Worm (Caenorhabditis elegans): ENCODE data around the gene kap-1.
A peak's percentile ranks its signal among the peaks of the same experiment; 100 is the strongest.

Gene kap-1

DNA sequence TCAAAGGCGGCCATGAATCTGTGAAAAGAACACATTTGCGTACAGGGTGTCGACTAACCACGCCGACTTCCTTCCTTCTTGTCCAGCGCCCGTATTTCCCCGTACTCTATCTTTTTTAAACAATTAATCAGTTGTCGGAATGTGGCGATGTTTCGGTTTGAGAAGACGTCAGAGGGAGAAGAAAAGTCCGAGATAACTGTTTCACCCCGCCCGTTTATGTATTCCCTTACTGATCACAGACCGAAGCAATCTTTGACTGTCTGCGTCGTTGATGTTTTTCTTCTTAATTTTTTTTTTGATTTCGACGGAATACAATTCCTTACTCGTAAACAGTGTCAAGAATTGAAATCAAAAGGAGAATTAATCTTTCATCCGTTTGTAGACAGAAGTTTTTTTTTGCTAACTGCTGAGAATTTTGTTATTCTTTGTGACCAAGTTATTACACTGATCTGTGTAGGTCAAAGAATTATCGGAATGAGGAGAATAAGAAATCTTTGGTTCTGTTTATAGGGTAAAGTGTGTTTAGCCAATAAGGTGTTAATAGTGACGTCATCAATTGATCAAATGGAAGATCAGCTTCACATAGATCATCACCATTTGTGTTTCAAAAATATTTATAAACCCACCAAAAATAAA lies 41.5 kb upstream of the kap-1 start:
- TF ChIP-seq vab-15 (tag; optimal IDR thresholded peaks at IDR 0.05) (peak; percentile 23), lin-14 (GFP tag; optimal IDR thresholded peaks at IDR 0.05) (peak; percentile 60), nhr-85 (tag) (peak; percentile 95), lin-35 (GFP tag; optimal IDR thresholded peaks at IDR 0.05) (peak in 1 of 2 experiments; percentile 34), nhr-90 (tag; optimal IDR thresholded peaks at IDR 0.05; ENCODE audit: poor library complexity) (peak; percentile 37), blmp-1 (tag; optimal IDR thresholded peaks at IDR 0.05) (peak; percentile 79), lsy-2 (tag; optimal IDR thresholded peaks at IDR 0.05) (peak in 1 of 2 experiments; percentile 33), efl-1 (optimal IDR thresholded peaks at IDR 0.05) (no peak), efl-1 (GFP tag; optimal IDR thresholded peaks at IDR 0.05 in 1 of 2) (peak in 1 of 2 experiments; percentile 79), lir-3 (tag; optimal IDR thresholded peaks at IDR 0.05; ENCODE audit: poor library complexity) (no peak), elt-3 (tag; optimal IDR thresholded peaks at IDR 0.05) (peak in 3 of 6 experiments; percentile 58 to 71 (median 65)), nhr-20 (tag; optimal IDR thresholded peaks at IDR 0.05) (peak; percentile 62), tbx-2 (tag; optimal IDR thresholded peaks at IDR 0.05) (peak; percentile 11), grh-1 (GFP tag; IDR thresholded peaks at IDR 0.05) (no peak), unc-130 (tag; optimal IDR thresholded peaks at IDR 0.05) (peak; percentile 17), C34B4.2 (tag; optimal IDR thresholded peaks at IDR 0.05) (no peak), unc-30 (tag; optimal IDR thresholded peaks at IDR 0.05) (no peak), nhr-71 (tag; optimal IDR thresholded peaks at IDR 0.05) (peak; percentile 42), nhr-19 (GFP tag; conservative IDR thresholded peaks at IDR 0.05) (peak; percentile 21; the same call in 1 of the 2 replicates), snu-23 (GFP tag; optimal IDR thresholded peaks at IDR 0.05) (peak; percentile 27)

DNA sequence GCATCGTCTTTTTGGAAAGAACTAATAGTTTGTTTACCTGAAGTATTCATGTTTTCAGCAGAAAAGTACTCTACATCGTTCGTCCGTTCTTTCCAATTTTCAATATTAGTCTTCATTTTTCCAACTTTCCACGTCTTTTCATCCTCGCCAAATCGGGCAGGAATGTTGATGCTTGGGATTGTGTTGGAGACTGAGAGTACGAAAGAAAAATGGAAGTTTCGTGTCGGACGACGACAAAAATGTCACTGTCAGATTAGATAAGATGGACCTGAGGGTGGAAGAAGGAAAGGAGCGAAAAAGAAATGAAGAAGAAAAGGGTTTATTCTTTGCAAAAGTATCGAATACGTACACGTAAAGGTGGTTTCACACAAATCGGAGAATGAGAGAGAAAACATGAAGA lies 40.6 kb upstream of the kap-1 start:
- TF ChIP-seq hlh-17 (GFP tag; optimal IDR thresholded peaks at IDR 0.05; ENCODE audit: borderline replicate concordance) (no peak), nhr-20 (tag; optimal IDR thresholded peaks at IDR 0.05) (peak; percentile 15), nhr-85 (tag) (peak; percentile 80), lin-14 (GFP tag; optimal IDR thresholded peaks at IDR 0.05) (peak; percentile 54), aly-2 (tag; optimal IDR thresholded peaks at IDR 0.05) (no peak), egl-27 (tag; optimal IDR thresholded peaks at IDR 0.05) (no peak), lsy-2 (tag; optimal IDR thresholded peaks at IDR 0.05) (peak; percentile 2 to 32), dsc-1 (tag; optimal IDR thresholded peaks at IDR 0.05) (no peak), snu-23 (GFP tag; optimal IDR thresholded peaks at IDR 0.05) (peak; percentile 14), blmp-1 (tag; optimal IDR thresholded peaks at IDR 0.05) (peak; percentile 81), ama-1 (optimal IDR thresholded peaks at IDR 0.05) (no peak), nhr-71 (tag; optimal IDR thresholded peaks at IDR 0.05) (peak; percentile 10), sptf-1 (tag; optimal IDR thresholded peaks at IDR 0.05) (no peak), nhr-77 (tag; optimal IDR thresholded peaks at IDR 0.05) (no peak), elt-3 (tag; optimal IDR thresholded peaks at IDR 0.05) (peak in 4 of 6 experiments; percentile 17 to 89 (median 46)), C04F5.9 (tag; optimal IDR thresholded peaks at IDR 0.05) (no peak), tlp-1 (tag; optimal IDR thresholded peaks at IDR 0.05) (no peak), efl-1 (optimal IDR thresholded peaks at IDR 0.05) (no peak), efl-1 (GFP tag; optimal IDR thresholded peaks at IDR 0.05 in 1 of 2) (peak in 1 of 2 experiments; percentile 85)

DNA sequence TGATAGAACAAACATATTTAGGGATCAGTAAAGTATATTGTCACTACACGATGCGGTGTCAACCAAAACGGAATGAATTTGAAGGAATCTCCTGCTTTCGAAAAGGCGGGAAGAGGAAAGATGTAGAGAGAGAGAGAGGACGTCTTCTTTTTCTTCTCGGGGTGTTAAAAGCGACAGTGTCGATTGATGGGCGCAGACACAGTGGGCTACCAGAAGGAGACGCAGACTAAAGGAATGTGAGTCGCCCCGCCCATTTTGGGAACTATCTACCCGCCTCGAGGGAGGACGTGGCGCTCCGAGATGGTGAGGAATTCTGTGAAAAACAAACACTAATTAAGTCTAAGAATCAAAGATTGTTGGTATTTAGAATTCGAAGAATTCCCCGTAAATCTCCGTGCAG lies 39.2 kb upstream of the kap-1 start, which contains the start of the genes B0361.14 and B0361.9:
TSS of gene B0361.14 (minus strand) at position 66 of the 400 bp plus-strand sequence.
TSS of gene B0361.9 (minus strand) at position 166 of the 400 bp plus-strand sequence.
- TF ChIP-seq hlh-4 (tag; optimal IDR thresholded peaks at IDR 0.05) = no peak
- no peak for TF ChIP-seq C04F5.9 (tag; optimal IDR thresholded peaks at IDR 0.05)
- no peak for TF ChIP-seq nhr-237 (tag; optimal IDR thresholded peaks at IDR 0.05)
- peak; percentile 33 for TF ChIP-seq snu-23 (GFP tag; optimal IDR thresholded peaks at IDR 0.05)
- TF ChIP-seq hlh-17 (GFP tag; optimal IDR thresholded peaks at IDR 0.05; ENCODE audit: borderline replicate concordance) = no peak
- TF ChIP-seq ama-1 (optimal IDR thresholded peaks at IDR 0.05) = no peak
- no peak for TF ChIP-seq snpc-4 (tag; optimal IDR thresholded peaks at IDR 0.05)
- TF ChIP-seq alr-1 (tag; optimal IDR thresholded peaks at IDR 0.05; ENCODE audit: borderline replicate concordance) = no peak
- TF ChIP-seq egl-27 (tag; optimal IDR thresholded peaks at IDR 0.05) = no peak
- TF ChIP-seq fkh-10 (GFP tag; optimal IDR thresholded peaks at IDR 0.05) = no peak
- no peak for TF ChIP-seq nhr-77 (tag; optimal IDR thresholded peaks at IDR 0.05)
- peak; percentile 25 for TF ChIP-seq nhr-71 (tag; optimal IDR thresholded peaks at IDR 0.05)
- TF ChIP-seq unc-98 (GFP tag; IDR thresholded peaks at IDR 0.05) = no peak
- TF ChIP-seq elt-2 (tag; optimal IDR thresholded peaks at IDR 0.05) = no peak
- TF ChIP-seq swsn-7 (tag; optimal IDR thresholded peaks at IDR 0.05) = no peak
- no peak for TF ChIP-seq nhr-76 (tag; optimal IDR thresholded peaks at IDR 0.05)
- TF ChIP-seq F16B12.6 (tag; optimal IDR thresholded peaks at IDR 0.05) = no peak
- TF ChIP-seq ets-5 (GFP tag; IDR thresholded peaks at IDR 0.05) = no peak
- no peak for TF ChIP-seq nhr-11 (tag; optimal IDR thresholded peaks at IDR 0.05)
- TF ChIP-seq nhr-90 (tag; optimal IDR thresholded peaks at IDR 0.05; ENCODE audit: poor library complexity) = no peak
- TF ChIP-seq lin-14 (GFP tag; optimal IDR thresholded peaks at IDR 0.05) = peak; percentile 41
- no peak for TF ChIP-seq sptf-1 (tag; optimal IDR thresholded peaks at IDR 0.05)
- TF ChIP-seq nhr-85 (tag) = peak; percentile 67
- TF ChIP-seq egl-13 (tag; optimal IDR thresholded peaks at IDR 0.05) = no peak
- no peak for TF ChIP-seq ceh-88 (GFP tag; IDR thresholded peaks at IDR 0.05)
- peak in 1 of 2 experiments; percentile 28 for TF ChIP-seq lsy-2 (tag; optimal IDR thresholded peaks at IDR 0.05)
- no peak for TF ChIP-seq ceh-63 (GFP tag; optimal IDR thresholded peaks at IDR 0.05)
- peak in 2 of 6 experiments; percentile 13 to 26 for TF ChIP-seq elt-3 (tag; optimal IDR thresholded peaks at IDR 0.05)
- TF ChIP-seq lin-15B (tag; optimal IDR thresholded peaks at IDR 0.05) = no peak
- TF ChIP-seq fos-1 (tag; optimal IDR thresholded peaks at IDR 0.05) = no peak
